Worm (Caenorhabditis elegans) whole organism, L1 larva: ENCODE measurements around the gene F58E6.8.
A peak's percentile ranks its signal among the peaks of the same experiment; 100 is the strongest.

Source experiments
- F16B12.6 ChIP-seq: fragments of 150-350 bp; optimal IDR thresholded peaks from 2 replicates; lab custom pipeline; 2014; ENCODE audit warnings: missing biosample characterization, missing genetic modification characterization
- blmp-1 ChIP-seq: fragments of 150-350 bp; optimal IDR thresholded peaks from 2 replicates; lab custom pipeline; 2014; ENCODE audit warnings: missing biosample characterization, missing genetic modification characterization
- lin-14 ChIP-seq: fragments of 200-800 bp; sonication (Bioruptor generic); optimal IDR thresholded peaks from 2 replicates; lab custom pipeline; 2018; ENCODE audit warnings: mild to moderate bottlenecking, missing genetic modification characterization, moderate library complexity, missing compliant biosample characterization
- nhr-20 ChIP-seq: sonication (generic microtip); optimal IDR thresholded peaks from 2 replicates; lab custom pipeline; 2016; ENCODE audit warnings: mild to moderate bottlenecking, missing genetic modification characterization, missing compliant biosample characterization
- nhr-77 ChIP-seq: fragments of 150-350 bp; optimal IDR thresholded peaks from 2 replicates; lab custom pipeline; 2014; ENCODE audit warnings: missing biosample characterization, missing genetic modification characterization
- zag-1 ChIP-seq: fragments of 150-350 bp; optimal IDR thresholded peaks from 2 replicates; lab custom pipeline; 2014; ENCODE audit warnings: missing biosample characterization, missing genetic modification characterization

ce11 chrV:9724021-9724671 is 31.5 kb downstream of the F58E6.8 start, which contains the start of gene slcr-46.3:
- TF ChIP-seq zag-1 (no peak), nhr-77 (tag; lab: Kevin White, UChicago) (no peak), nhr-20 (tag; lab: Kevin White, UChicago) (no peak), blmp-1 (tag; lab: Kevin White, UChicago) (peak; percentile 25), F16B12.6 (tag; lab: Kevin White, UChicago) (no peak), lin-14 (GFP tag; lab: Kevin White, UChicago) (peak; percentile 42)
